Fruit fly (Drosophila melanogaster) whole organism, embryonic: ENCODE results near the gene Vti1a.
A peak's percentile ranks its signal among the peaks of the same experiment; 100 is the strongest.

Experiments used
- Bdp1 ChIP-seq: fragments of 200-800 bp; sonication (Bioruptor generic); optimal IDR thresholded peaks from 3 replicates; lab custom pipeline; 2016; ENCODE audit warnings: missing biosample characterization, missing genetic modification characterization
- CG11247 ChIP-seq: fragments of 200-800 bp; sonication (Bioruptor generic); IDR thresholded peaks from 2 replicates; pipeline ENCODE4 v1.3.6; 2022; ENCODE audit warnings: missing biosample characterization, missing genetic modification characterization
- CG12769 ChIP-seq: fragments of 200-800 bp; sonication (Bioruptor generic); optimal IDR thresholded peaks from 2 replicates; lab custom pipeline; 2019; ENCODE audit warnings: missing biosample characterization, mild to moderate bottlenecking, missing genetic modification characterization, moderate library complexity
- CG13123 ChIP-seq: fragments of 200-800 bp; sonication (Bioruptor generic); optimal IDR thresholded peaks from 2 replicates; lab custom pipeline; 2016; ENCODE audit warnings: missing biosample characterization, missing genetic modification characterization
- CG14050 ChIP-seq: fragments of 200-800 bp; sonication (Bioruptor generic); IDR thresholded peaks from 3 replicates; pipeline ENCODE4 v1.3.6; 2022; ENCODE audit warnings: missing biosample characterization, missing genetic modification characterization
- CG16813 ChIP-seq: fragments of 200-800 bp; sonication (Bioruptor generic); IDR thresholded peaks from 3 replicates; pipeline ENCODE4 v1.3.6; 2022; ENCODE audit warnings: missing biosample characterization, missing genetic modification characterization; ENCODE audit not compliant: partially characterized antibody
- CG17359 ChIP-seq: fragments of 200-800 bp; sonication (Bioruptor generic); optimal IDR thresholded peaks from 3 replicates; lab custom pipeline; 2018; ENCODE audit warnings: missing biosample characterization, mild to moderate bottlenecking, missing genetic modification characterization, moderate library complexity
- CG17385 ChIP-seq: fragments of 200-800 bp; sonication (Bioruptor generic); optimal IDR thresholded peaks from 3 replicates; lab custom pipeline; 2018; ENCODE audit warnings: missing biosample characterization, mild to moderate bottlenecking, missing genetic modification characterization
- CG2202 ChIP-seq: fragments of 200-800 bp; sonication (Bioruptor generic); optimal IDR thresholded peaks from 2 replicates; lab custom pipeline; 2018; ENCODE audit warnings: missing biosample characterization, mild to moderate bottlenecking, missing genetic modification characterization
- CG33557 ChIP-seq: fragments of 200-800 bp; sonication (Bioruptor generic); optimal IDR thresholded peaks from 2 replicates; lab custom pipeline; 2019; ENCODE audit warnings: missing biosample characterization, mild to moderate bottlenecking, missing genetic modification characterization, moderate library complexity
- CG4328 ChIP-seq: fragments of 200-800 bp; sonication (Bioruptor generic); optimal IDR thresholded peaks from 3 replicates; lab custom pipeline; 2017; ENCODE audit warnings: missing biosample characterization, missing genetic modification reagents, missing genetic modification characterization
- CG6654 ChIP-seq: fragments of 200-800 bp; sonication (Bioruptor generic); optimal IDR thresholded peaks from 2 replicates; lab custom pipeline; 2017; ENCODE audit warnings: missing biosample characterization, mild to moderate bottlenecking, missing genetic modification characterization
- CG7556 ChIP-seq: fragments of 200-800 bp; sonication (Bioruptor generic); optimal IDR thresholded peaks from 2 replicates; lab custom pipeline; 2017; ENCODE audit warnings: missing biosample characterization, mild to moderate bottlenecking, missing genetic modification characterization
- CG7963 ChIP-seq: fragments of 200-800 bp; sonication (Bioruptor generic); IDR thresholded peaks from 3 replicates; pipeline ENCODE4 v1.3.6; 2022; ENCODE audit warnings: missing biosample characterization, missing genetic modification characterization; ENCODE audit not compliant: partially characterized antibody
- CG8359 ChIP-seq: fragments of 200-800 bp; sonication (Bioruptor generic); optimal IDR thresholded peaks from 2 replicates; lab custom pipeline; 2017; ENCODE audit warnings: missing biosample characterization, mild to moderate bottlenecking, missing genetic modification characterization, borderline replicate concordance
- CG8388 ChIP-seq: fragments of 200-800 bp; sonication (Bioruptor generic); optimal IDR thresholded peaks from 2 replicates; lab custom pipeline; 2019; ENCODE audit warnings: missing biosample characterization, mild to moderate bottlenecking, missing genetic modification characterization, moderate library complexity
- CG9437 ChIP-seq: fragments of 200-800 bp; sonication (Bioruptor generic); optimal IDR thresholded peaks from 2 replicates; lab custom pipeline; 2018; ENCODE audit warnings: missing biosample characterization, mild to moderate bottlenecking, missing genetic modification characterization
- HLH4C ChIP-seq: fragments of 200-800 bp; sonication (Bioruptor generic); IDR thresholded peaks from 3 replicates; pipeline ENCODE4 v1.3.6; 2022; ENCODE audit warnings: missing biosample characterization, missing genetic modification characterization; ENCODE audit not compliant: partially characterized antibody
- Jarid2 ChIP-seq: fragments of 200-800 bp; sonication (Bioruptor generic); optimal IDR thresholded peaks from 3 replicates; lab custom pipeline; 2017; ENCODE audit warnings: mild to moderate bottlenecking, missing biosample characterization, missing genetic modification reagents, missing genetic modification characterization
- MTF-1 ChIP-seq: fragments of 200-800 bp; sonication (Bioruptor generic); optimal IDR thresholded peaks from 2 replicates; lab custom pipeline; 2018; ENCODE audit warnings: missing biosample characterization, mild to moderate bottlenecking, missing genetic modification characterization, borderline replicate concordance
- Rfx ChIP-seq: fragments of 200-800 bp; sonication (Bioruptor generic); IDR thresholded peaks from 2 replicates; pipeline ENCODE4 v1.3.6; 2022; ENCODE audit warnings: missing biosample characterization, missing genetic modification characterization
- Ssrp ChIP-seq: fragments of 200-800 bp; sonication (Bioruptor generic); optimal IDR thresholded peaks from 2 replicates; lab custom pipeline; 2018; ENCODE audit warnings: missing biosample characterization, mild to moderate bottlenecking, missing genetic modification characterization, moderate library complexity
- Trl ChIP-seq, 3 experiments: fragments of >200 bp in 2 of 3; fragments of 200-800 bp in 1 of 3; sonication (Bioruptor generic) in 1 of 3; optimal IDR thresholded peaks; 2 replicates in 1 of 3; 3 replicates in 2 of 3; lab custom pipeline; 2016 to 2017; ENCODE audit warnings: missing biosample characterization in 1 of 3, missing genetic modification characterization in 1 of 3
- YL-1 ChIP-seq: fragments of 200-800 bp; sonication (Bioruptor generic); optimal IDR thresholded peaks from 3 replicates; lab custom pipeline; 2017; ENCODE audit warnings: missing biosample characterization, mild to moderate bottlenecking, missing genetic modification characterization
- al ChIP-seq: fragments of 200-800 bp; sonication (Bioruptor generic); IDR thresholded peaks from 2 replicates; pipeline ENCODE4 v1.3.6; 2022; ENCODE audit warnings: missing biosample characterization, missing genetic modification characterization
- ara ChIP-seq: fragments of 200-800 bp; sonication (Bioruptor generic); IDR thresholded peaks from 2 replicates; pipeline ENCODE4 v1.3.6; 2022; ENCODE audit warnings: missing biosample characterization, missing genetic modification characterization
- ash1 ChIP-seq: fragments of 200-800 bp; sonication (Bioruptor generic); optimal IDR thresholded peaks from 2 replicates; lab custom pipeline; 2018; ENCODE audit warnings: missing biosample characterization, mild to moderate bottlenecking, missing genetic modification characterization
- bab2 ChIP-seq: fragments of 200-800 bp; sonication (Bioruptor generic); optimal IDR thresholded peaks from 2 replicates; lab custom pipeline; 2016; ENCODE audit warnings: missing biosample characterization, missing genetic modification characterization
- bcd ChIP-seq: fragments of 200-800 bp; sonication (Bioruptor generic); optimal IDR thresholded peaks from 2 replicates; lab custom pipeline; 2017; ENCODE audit warnings: missing biosample characterization, mild to moderate bottlenecking, missing genetic modification characterization
- btn ChIP-seq: fragments of 200-800 bp; sonication (Bioruptor generic); optimal IDR thresholded peaks from 2 replicates; lab custom pipeline; 2016; ENCODE audit warnings: missing biosample characterization, missing genetic modification characterization
- croc ChIP-seq: fragments of 200-800 bp; sonication (Bioruptor generic); conservative IDR thresholded peaks from 3 replicates; pipeline ENCODE4 v1.3.6; 2022; ENCODE audit warnings: missing biosample characterization, missing genetic modification characterization
- dan ChIP-seq: fragments of 200-800 bp; sonication (Bioruptor generic); IDR thresholded peaks from 2 replicates; pipeline ENCODE4 v1.3.6; 2022; ENCODE audit warnings: missing biosample characterization, missing genetic modification characterization
- ems ChIP-seq: fragments of 200-800 bp; sonication (Bioruptor generic); optimal IDR thresholded peaks from 3 replicates; lab custom pipeline; 2016; ENCODE audit warnings: missing biosample characterization, missing genetic modification characterization
- esg ChIP-seq: fragments of 200-800 bp; sonication (Bioruptor generic); conservative IDR thresholded peaks from 2 replicates; pipeline ENCODE4 v1.3.6; 2022; ENCODE audit warnings: missing biosample characterization, missing genetic modification characterization
- grn ChIP-seq: fragments of 200-800 bp; sonication (Bioruptor generic); optimal IDR thresholded peaks from 3 replicates; lab custom pipeline; 2017; ENCODE audit warnings: missing biosample characterization, missing genetic modification characterization
- gsb ChIP-seq: fragments of 200-800 bp; sonication (Bioruptor generic); IDR thresholded peaks from 2 replicates; pipeline ENCODE4 v1.3.6; 2022; ENCODE audit warnings: missing biosample characterization, missing genetic modification characterization
- kah ChIP-seq: fragments of 200-800 bp; sonication (Bioruptor generic); optimal IDR thresholded peaks from 2 replicates; lab custom pipeline; 2018; ENCODE audit warnings: missing biosample characterization, mild to moderate bottlenecking, missing genetic modification characterization
- kni ChIP-seq: fragments of 200-800 bp; sonication (Bioruptor generic); optimal IDR thresholded peaks from 3 replicates; lab custom pipeline; 2017; ENCODE audit warnings: mild to moderate bottlenecking, missing biosample characterization, missing genetic modification reagents, missing genetic modification characterization
- lilli ChIP-seq: fragments of 200-800 bp; sonication (Bioruptor generic); optimal IDR thresholded peaks from 3 replicates; lab custom pipeline; 2016; ENCODE audit warnings: missing biosample characterization, missing genetic modification characterization
- lola ChIP-seq, 3 experiments: fragments of >200 bp in 2 of 3; fragments of 200-800 bp in 1 of 3; sonication (Bioruptor generic) in 1 of 3; optimal IDR thresholded peaks; 2 replicates each; lab custom pipeline; 2017 to 2019; ENCODE audit warnings: missing biosample characterization in 3 of 3, missing genetic modification characterization in 3 of 3, mild to moderate bottlenecking in 1 of 3, moderate library complexity in 1 of 3
- nom ChIP-seq: fragments of 200-800 bp; sonication (Bioruptor generic); optimal IDR thresholded peaks from 2 replicates; lab custom pipeline; 2017; ENCODE audit warnings: missing biosample characterization, missing genetic modification characterization, mild to moderate bottlenecking, moderate library complexity, missing genetic modification reagents
- p53 ChIP-seq: fragments of 200-800 bp; sonication (Bioruptor generic); optimal IDR thresholded peaks from 2 replicates; lab custom pipeline; 2016; ENCODE audit warnings: missing biosample characterization, missing genetic modification characterization
- sd ChIP-seq: fragments of 200-800 bp; sonication (Bioruptor generic); optimal IDR thresholded peaks from 3 replicates; lab custom pipeline; 2018; ENCODE audit warnings: missing biosample characterization, mild to moderate bottlenecking, missing genetic modification characterization, moderate library complexity
- seq ChIP-seq: fragments of 200-800 bp; sonication (Bioruptor generic); IDR thresholded peaks from 2 replicates; pipeline ENCODE4 v1.3.6; 2022; ENCODE audit warnings: missing biosample characterization, missing genetic modification characterization
- trh ChIP-seq: fragments of 200-800 bp; sonication (Bioruptor generic); optimal IDR thresholded peaks from 2 replicates; lab custom pipeline; 2016; ENCODE audit warnings: missing biosample characterization, missing genetic modification characterization
- tup ChIP-seq: fragments of 200-800 bp; sonication (Bioruptor generic); optimal IDR thresholded peaks from 2 replicates; lab custom pipeline; 2016; ENCODE audit warnings: missing biosample characterization, mild to moderate bottlenecking, missing genetic modification characterization, moderate library complexity
- unc-4 ChIP-seq: fragments of 200-800 bp; sonication (Bioruptor generic); IDR thresholded peaks from 2 replicates; pipeline ENCODE4 v1.3.6; 2022; ENCODE audit warnings: missing biosample characterization, missing genetic modification characterization; ENCODE audit not compliant: partially characterized antibody
- yki ChIP-seq: fragments of >200 bp; optimal IDR thresholded peaks from 3 replicates; lab custom pipeline; 2018
- zen ChIP-seq: fragments of 200-800 bp; sonication (Bioruptor generic); optimal IDR thresholded peaks from 3 replicates; lab custom pipeline; 2018; ENCODE audit warnings: missing biosample characterization, mild to moderate bottlenecking, missing genetic modification characterization, moderate library complexity

The Vti1a gene

DNA sequence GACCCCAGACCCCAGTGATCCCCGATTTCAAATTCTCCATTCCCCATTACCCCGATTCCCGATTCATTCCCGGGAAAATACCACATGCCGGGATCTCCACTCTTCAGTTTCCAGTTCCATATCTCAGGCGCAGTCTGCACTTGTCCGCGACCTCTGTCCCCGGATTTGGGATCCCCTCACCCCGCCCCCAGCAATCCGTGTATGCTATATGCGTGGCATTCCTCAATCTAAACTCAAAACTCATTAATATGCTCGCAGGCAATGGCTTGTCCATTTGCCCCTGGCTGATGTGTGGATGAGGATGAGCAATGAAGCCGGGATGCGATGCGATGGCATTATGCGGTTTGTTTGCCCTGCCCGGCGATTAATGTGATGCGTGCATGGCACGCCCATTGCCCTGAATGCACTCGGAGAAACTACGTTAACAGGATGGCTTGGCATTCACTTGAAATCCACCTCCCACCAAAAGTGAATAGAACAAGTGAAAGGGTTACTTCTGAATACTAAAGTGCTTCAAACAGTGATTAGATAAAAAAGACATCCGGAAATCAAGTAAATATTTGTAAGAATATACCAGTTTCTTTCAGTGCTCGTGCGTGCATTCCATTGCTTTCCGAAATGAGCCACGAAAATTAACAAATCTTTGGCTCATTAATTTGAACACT lies 32.9 kb upstream of the Vti1a start (continued):
- no peak for TF ChIP-seq ash1 (GFP tag; lab: Kevin White, UChicago)
- no peak for TF ChIP-seq al (GFP tag; lab: Robert Waterston, UW)
- TF ChIP-seq unc-4 (GFP tag; lab: Robert Waterston, UW) = no peak
- TF ChIP-seq grn (GFP tag; lab: Kevin White, UChicago) = no peak
- TF ChIP-seq p53 (GFP tag; lab: Kevin White, UChicago) = peak; percentile 56
- TF ChIP-seq YL-1 (GFP tag; lab: Kevin White, UChicago) = no peak
- TF ChIP-seq sd (tag; lab: Kevin White, UChicago) = peak; percentile 45
- TF ChIP-seq btn (GFP tag; lab: Kevin White, UChicago) = peak; percentile 85
- peak; percentile 27 for TF ChIP-seq Jarid2 (GFP tag; lab: Kevin White, UChicago)
- peak; percentile 95 for TF ChIP-seq dan (GFP tag; lab: Robert Waterston, UW)
- peak; percentile 20 for TF ChIP-seq CG17385 (GFP tag; lab: Kevin White, UChicago)
- TF ChIP-seq gsb = no peak
- TF ChIP-seq CG9437 (GFP tag; lab: Kevin White, UChicago) = peak; percentile 25
- no peak for TF ChIP-seq CG14050 (GFP tag; lab: Robert Waterston, UW)
- peak; percentile 81 for TF ChIP-seq kni (GFP tag; lab: Kevin White, UChicago)
- no peak for TF ChIP-seq nom (GFP tag; lab: Kevin White, UChicago)
- TF ChIP-seq seq (GFP tag; lab: Robert Waterston, UW) = no peak
- peak; percentile 8 for TF ChIP-seq CG6654
- TF ChIP-seq esg = peak; percentile 60
- TF ChIP-seq Trl (optimal IDR thresholded peaks at IDR 0.05; lab: Kevin White, UChicago) = no peak
- TF ChIP-seq Trl (GFP tag; optimal IDR thresholded peaks at IDR 0.05; lab: Kevin White, UChicago) = peak; percentile 83
- peak; percentile 84 for TF ChIP-seq CG33557
- TF ChIP-seq CG4328 (GFP tag; lab: Kevin White, UChicago) = no peak
- TF ChIP-seq kah = peak; percentile 20
- TF ChIP-seq trh (GFP tag; lab: Kevin White, UChicago) = peak; percentile 8
- TF ChIP-seq HLH4C (GFP tag; lab: Robert Waterston, UW) = no peak
- peak; percentile 87 for TF ChIP-seq CG8388 (GFP tag; lab: Kevin White, UChicago)
- TF ChIP-seq zen (tag; lab: Kevin White, UChicago) = peak; percentile 87
- TF ChIP-seq CG17359 (tag; lab: Kevin White, UChicago) = peak; percentile 55
- TF ChIP-seq CG8359 (GFP tag; lab: Kevin White, UChicago) = peak; percentile 69
- peak; percentile 76 for TF ChIP-seq Ssrp (tag; lab: Kevin White, UChicago)
- TF ChIP-seq CG7963 (GFP tag; lab: Robert Waterston, UW) = no peak
- no peak for TF ChIP-seq CG11247
- TF ChIP-seq croc (GFP tag; lab: Robert Waterston, UW) = peak; percentile 89
- TF ChIP-seq CG7556 (GFP tag; lab: Kevin White, UChicago) = peak; percentile 76
- TF ChIP-seq CG12769 (tag; lab: Kevin White, UChicago) = no peak
- peak; percentile 48 for TF ChIP-seq MTF-1 (GFP tag; lab: Kevin White, UChicago)
- peak; percentile 96 for TF ChIP-seq ara (GFP tag; lab: Robert Waterston, UW)
- TF ChIP-seq bab2 (GFP tag; lab: Kevin White, UChicago) = peak; percentile 82
- peak; percentile 44 for TF ChIP-seq bcd (GFP tag; lab: Kevin White, UChicago)
- no peak for TF ChIP-seq yki (lab: Kevin White, UChicago)
- peak in 1 of 3 experiments; percentile 96 for TF ChIP-seq lola (GFP tag; optimal IDR thresholded peaks at IDR 0.05; lab: Kevin White, UChicago)
- peak; percentile 55 for TF ChIP-seq tup (GFP tag; lab: Kevin White, UChicago)
- peak; percentile 93 for TF ChIP-seq CG2202 (tag; lab: Kevin White, UChicago)
- peak; percentile 43 for TF ChIP-seq Bdp1 (GFP tag; lab: Kevin White, UChicago)
- TF ChIP-seq lilli (GFP tag; lab: Kevin White, UChicago) = peak; percentile 71
- TF ChIP-seq ems = peak; percentile 52
- TF ChIP-seq CG16813 (GFP tag; lab: Robert Waterston, UW) = no peak
- no peak for TF ChIP-seq Rfx (GFP tag; lab: Robert Waterston, UW)
- TF ChIP-seq CG13123 = peak; percentile 73
